Worm (Caenorhabditis elegans) whole organism, L2 larva: ENCODE data around the gene C01G12.9.

Experiments used
- C34F6.9 ChIP-seq: fragments of 150-350 bp; optimal IDR thresholded peaks from 2 replicates; lab custom pipeline; 2014; ENCODE audit warnings: missing biosample characterization, missing genetic modification characterization
- F13H6.1 ChIP-seq: sonication (generic microtip); optimal IDR thresholded peaks from 2 replicates; lab custom pipeline; 2016; ENCODE audit warnings: missing genetic modification characterization, missing compliant biosample characterization
- R02D3.7 ChIP-seq: fragments of 150-350 bp; optimal IDR thresholded peaks from 2 replicates; lab custom pipeline; 2014; ENCODE audit warnings: missing biosample characterization, missing genetic modification characterization
- Y55F3AM.14 ChIP-seq: fragments of 200-800 bp; sonication (Bioruptor generic); optimal IDR thresholded peaks from 2 replicates; lab custom pipeline; 2018; ENCODE audit warnings: mild to moderate bottlenecking, missing genetic modification characterization, missing compliant biosample characterization
- alr-1 ChIP-seq: fragments of 150-350 bp; optimal IDR thresholded peaks from 2 replicates; lab custom pipeline; 2014; ENCODE audit warnings: missing biosample characterization, missing genetic modification characterization
- aly-2 ChIP-seq: fragments of 150-350 bp; optimal IDR thresholded peaks from 2 replicates; lab custom pipeline; 2014; ENCODE audit warnings: missing biosample characterization, missing genetic modification characterization
- ama-1 ChIP-seq: fragments of 150-350 bp; optimal IDR thresholded peaks from 2 replicates; lab custom pipeline; 2018; ENCODE audit warnings: inconsistent platforms
- blmp-1 ChIP-seq: sonication (generic microtip); optimal IDR thresholded peaks from 2 replicates; lab custom pipeline; 2017; ENCODE audit warnings: missing genetic modification characterization, mild to moderate bottlenecking, missing compliant biosample characterization, antibody characterized with exemption, moderate library complexity; ENCODE audit not compliant: insufficient read depth
- ceh-16 ChIP-seq: fragments of 150-350 bp; optimal IDR thresholded peaks from 2 replicates; lab custom pipeline; 2014; ENCODE audit warnings: missing biosample characterization, missing genetic modification characterization
- ceh-82 ChIP-seq: fragments of 150-350 bp; optimal IDR thresholded peaks from 2 replicates; lab custom pipeline; 2014; ENCODE audit warnings: missing biosample characterization, missing genetic modification characterization
- crh-2 ChIP-seq: sonication (generic microtip); optimal IDR thresholded peaks from 2 replicates; lab custom pipeline; 2017; ENCODE audit warnings: missing biosample characterization, missing genetic modification characterization
- dmd-4 ChIP-seq: sonication (generic microtip); optimal IDR thresholded peaks from 2 replicates; lab custom pipeline; 2017; ENCODE audit warnings: missing biosample characterization, missing genetic modification characterization
- egl-27 ChIP-seq: sonication (generic microtip); optimal IDR thresholded peaks from 3 replicates; lab custom pipeline; 2017; ENCODE audit warnings: missing biosample characterization, missing genetic modification reagents, missing genetic modification characterization
- elt-1 ChIP-seq: fragments of 150-350 bp; optimal IDR thresholded peaks from 2 replicates; lab custom pipeline; 2014; ENCODE audit warnings: missing biosample characterization, missing genetic modification characterization
- elt-3 ChIP-seq: sonication (generic microtip); optimal IDR thresholded peaks from 2 replicates; lab custom pipeline; 2017; ENCODE audit warnings: missing biosample characterization, missing genetic modification characterization
- fos-1 ChIP-seq: fragments of 150-350 bp; optimal IDR thresholded peaks from 2 replicates; lab custom pipeline; 2014; ENCODE audit warnings: missing biosample characterization, missing genetic modification characterization
- gmeb-1 ChIP-seq: fragments of 150-350 bp; optimal IDR thresholded peaks from 2 replicates; lab custom pipeline; 2014; ENCODE audit warnings: missing biosample characterization, missing genetic modification characterization
- lin-11 ChIP-seq: fragments of 150-350 bp; sonication (generic microtip); optimal IDR thresholded peaks from 2 replicates; lab custom pipeline; 2014; ENCODE audit warnings: missing biosample characterization, missing genetic modification characterization, inconsistent platforms, mixed read lengths
- lin-39 ChIP-seq: fragments of 150-350 bp; optimal IDR thresholded peaks from 2 replicates; lab custom pipeline; 2014; ENCODE audit warnings: missing biosample characterization, missing genetic modification reagents, missing genetic modification characterization
- lsy-2 ChIP-seq, 2 experiments: fragments of 150-350 bp in 1 of 2; sonication (generic microtip) in 1 of 2; optimal IDR thresholded peaks; 2 replicates each; lab custom pipeline; 2014 to 2017; ENCODE audit warnings: missing biosample characterization in 2 of 2, missing genetic modification characterization in 2 of 2
- mab-5 ChIP-seq: fragments of 150-350 bp; optimal IDR thresholded peaks from 2 replicates; lab custom pipeline; 2014; ENCODE audit warnings: missing biosample characterization, missing genetic modification characterization
- mbf-1 ChIP-seq: sonication (generic microtip); optimal IDR thresholded peaks from 2 replicates; lab custom pipeline; 2017; ENCODE audit warnings: missing biosample characterization, missing genetic modification characterization
- mdl-1 ChIP-seq, 2 experiments: fragments of 150-350 bp in 1 of 2; sonication (generic microtip) in 1 of 2; optimal IDR thresholded peaks; 2 replicates each; lab custom pipeline; 2017; ENCODE audit warnings: missing biosample characterization in 2 of 2, missing genetic modification characterization in 2 of 2
- nhr-11 ChIP-seq: fragments of 150-350 bp; optimal IDR thresholded peaks from 2 replicates; lab custom pipeline; 2014; ENCODE audit warnings: missing biosample characterization, missing genetic modification characterization
- nhr-12 ChIP-seq: fragments of 150-350 bp; optimal IDR thresholded peaks from 2 replicates; lab custom pipeline; 2014; ENCODE audit warnings: missing biosample characterization, missing genetic modification characterization
- nhr-129 ChIP-seq: fragments of 150-350 bp; optimal IDR thresholded peaks from 2 replicates; lab custom pipeline; 2014; ENCODE audit warnings: missing biosample characterization, missing genetic modification characterization
- nhr-21 ChIP-seq: fragments of 150-350 bp; optimal IDR thresholded peaks from 2 replicates; lab custom pipeline; 2014; ENCODE audit warnings: missing biosample characterization, missing genetic modification characterization
- nhr-23 ChIP-seq: fragments of 150-350 bp; optimal IDR thresholded peaks from 2 replicates; lab custom pipeline; 2014; ENCODE audit warnings: missing biosample characterization, missing genetic modification reagents, missing genetic modification characterization
- nhr-237 ChIP-seq: fragments of 150-350 bp; optimal IDR thresholded peaks from 2 replicates; lab custom pipeline; 2014; ENCODE audit warnings: missing biosample characterization, missing genetic modification characterization
- nhr-25 ChIP-seq: fragments of 150-350 bp; sonication (generic microtip); optimal IDR thresholded peaks from 3 replicates; lab custom pipeline; 2014; ENCODE audit warnings: missing biosample characterization, missing genetic modification characterization
- nhr-6 ChIP-seq: fragments of 150-350 bp; optimal IDR thresholded peaks from 2 replicates; lab custom pipeline; 2014; ENCODE audit warnings: missing biosample characterization, missing genetic modification characterization
- nhr-77 ChIP-seq: fragments of 150-350 bp; optimal IDR thresholded peaks from 2 replicates; lab custom pipeline; 2014; ENCODE audit warnings: missing biosample characterization, missing genetic modification characterization
- peb-1 ChIP-seq: fragments of 150-350 bp; optimal IDR thresholded peaks from 2 replicates; lab custom pipeline; 2014; ENCODE audit warnings: missing biosample characterization, missing genetic modification characterization
- sem-4 ChIP-seq: fragments of 150-350 bp; optimal IDR thresholded peaks from 2 replicates; lab custom pipeline; 2014; ENCODE audit warnings: missing biosample characterization, missing genetic modification reagents, missing genetic modification characterization
- skn-1 ChIP-seq: sonication (generic microtip); optimal IDR thresholded peaks from 2 replicates; lab custom pipeline; 2017; ENCODE audit warnings: missing biosample characterization, missing genetic modification characterization
- sma-3 ChIP-seq: sonication (generic microtip); optimal IDR thresholded peaks from 2 replicates; lab custom pipeline; 2016; ENCODE audit warnings: missing genetic modification reagents, missing genetic modification characterization, missing compliant biosample characterization
- sma-9 ChIP-seq, 2 experiments: fragments of 150-350 bp in 1 of 2; sonication (generic microtip) in 1 of 2; optimal IDR thresholded peaks; 2 replicates each; lab custom pipeline; 2014 to 2016; ENCODE audit warnings: missing genetic modification characterization in 2 of 2, mild to moderate bottlenecking in 1 of 2, missing biosample characterization in 1 of 2, missing compliant biosample characterization in 1 of 2, missing genetic modification reagents in 1 of 2, moderate library complexity in 1 of 2
- snpc-4 ChIP-seq: fragments of 150-350 bp; optimal IDR thresholded peaks from 2 replicates; lab custom pipeline; 2014; ENCODE audit warnings: missing biosample characterization, missing genetic modification characterization
- unc-39 ChIP-seq: fragments of 150-350 bp; optimal IDR thresholded peaks from 2 replicates; lab custom pipeline; 2014; ENCODE audit warnings: missing biosample characterization, missing genetic modification characterization
- unc-55 ChIP-seq: fragments of 150-350 bp; sonication (generic microtip); optimal IDR thresholded peaks from 3 replicates; lab custom pipeline; 2014; ENCODE audit warnings: missing biosample characterization, missing genetic modification reagents, missing genetic modification characterization
- unc-62 ChIP-seq: fragments of 150-350 bp; optimal IDR thresholded peaks from 2 replicates; lab custom pipeline; 2014; ENCODE audit warnings: missing biosample characterization, missing genetic modification reagents, missing genetic modification characterization
- zag-1 ChIP-seq: fragments of 150-350 bp; optimal IDR thresholded peaks from 2 replicates; lab custom pipeline; 2014; ENCODE audit warnings: missing biosample characterization, missing genetic modification characterization
- ztf-1 ChIP-seq: fragments of 200-800 bp; sonication (Bioruptor generic); conservative IDR thresholded peaks from 2 replicates; pipeline ENCODE4 v1.3.6; 2022; ENCODE audit warnings: missing genetic modification characterization, missing compliant biosample characterization
- ztf-4 ChIP-seq: fragments of 150-350 bp; optimal IDR thresholded peaks from 2 replicates; lab custom pipeline; 2014; ENCODE audit warnings: missing biosample characterization, missing genetic modification characterization

Gene C01G12.9

DNA sequence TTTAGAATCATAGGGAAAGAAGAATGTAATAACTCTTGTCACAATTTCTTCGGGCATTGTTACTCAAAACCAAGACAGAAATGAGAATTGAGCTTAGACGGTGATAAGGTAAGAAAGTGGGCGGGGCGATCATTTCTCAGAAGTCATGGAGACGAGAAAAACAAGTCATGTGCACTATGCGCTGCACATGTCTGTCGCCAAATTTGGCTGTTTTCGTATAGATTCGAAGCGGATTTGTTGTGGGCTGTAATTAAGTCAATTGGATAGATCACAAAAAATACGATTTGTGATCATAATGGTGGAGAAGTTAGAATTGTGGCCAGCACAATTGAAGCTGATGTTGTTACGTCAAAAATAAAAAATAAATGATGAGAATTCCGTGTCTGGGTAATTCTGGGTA, 12.9 kb downstream of the C01G12.9 start, which contains the start of gene C01G12.7:
Gene C01G12.7 (minus strand): TSS at position 195 of the 400 bp plus-strand sequence.
- TF ChIP-seq nhr-77 (tag; lab: Kevin White, UChicago) (no peak), lin-11 (tag; lab: Kevin White, UChicago) (peak; percentile 26)

DNA sequence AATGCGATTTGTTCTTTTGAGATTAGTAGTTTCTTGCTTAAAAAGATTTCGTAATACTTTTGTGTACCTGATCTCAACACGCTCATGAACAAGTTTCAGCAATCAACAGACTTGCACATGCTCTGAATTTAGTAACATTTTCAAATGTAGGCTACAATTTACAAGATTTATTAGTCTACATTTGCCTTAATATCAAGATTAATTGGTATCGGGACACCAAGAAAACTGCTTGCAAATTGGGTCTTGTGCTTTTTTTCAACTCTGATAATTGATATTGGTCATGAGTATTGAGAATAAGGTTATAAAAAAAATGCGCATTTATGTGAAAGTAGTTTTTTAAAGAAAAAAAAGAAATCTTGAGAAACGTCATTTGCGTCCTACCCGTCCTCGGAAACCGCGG, 13.8 kb downstream of the C01G12.9 start:
- TF ChIP-seq ceh-16 (tag; lab: Kevin White, UChicago) (no peak), unc-39 (tag; lab: Kevin White, UChicago) (no peak), F13H6.1 (no peak), zag-1 (no peak), dmd-4 (tag; lab: Kevin White, UChicago) (no peak), ama-1 (lab: Kevin White, UChicago) (no peak)

DNA sequence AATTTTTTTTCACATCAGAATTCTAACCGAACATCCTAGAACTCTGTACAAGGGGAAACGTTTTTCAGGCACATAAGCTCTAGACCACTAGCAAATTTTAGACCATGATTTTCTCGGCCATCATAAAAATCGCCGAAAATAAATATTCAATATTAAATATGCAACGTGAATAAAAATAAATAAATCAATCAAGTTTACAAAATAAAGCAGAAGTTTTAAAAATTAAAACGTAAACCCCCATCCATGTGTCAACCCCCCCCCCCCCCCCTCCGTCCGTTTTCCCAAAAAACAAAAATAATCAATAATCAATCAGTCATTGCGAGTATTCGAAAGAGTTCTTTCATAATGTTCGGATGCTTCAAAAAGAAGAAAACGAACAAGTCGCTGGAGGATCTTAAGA, 14.5 kb downstream of the C01G12.9 start, which contains the start of gene catp-4:
Gene catp-4 (plus strand): TSS at position 301 of the 400 bp plus-strand sequence.
- TF ChIP-seq fos-1 (tag; lab: Kevin White, UChicago) (no peak), peb-1 (tag; lab: Kevin White, UChicago) (no peak), C34F6.9 (tag; lab: Kevin White, UChicago) (no peak), nhr-23 (no peak), lsy-2 (tag; optimal IDR thresholded peaks at IDR 0.05; lab: Kevin White, UChicago) (no peak), ztf-1 (no peak), F13H6.1 (no peak), skn-1 (tag; lab: Kevin White, UChicago) (no peak), nhr-25 (tag; lab: Kevin White, UChicago) (no peak), Y55F3AM.14 (no peak), dmd-4 (tag; lab: Kevin White, UChicago) (no peak), nhr-6 (tag; lab: Kevin White, UChicago) (no peak)

DNA sequence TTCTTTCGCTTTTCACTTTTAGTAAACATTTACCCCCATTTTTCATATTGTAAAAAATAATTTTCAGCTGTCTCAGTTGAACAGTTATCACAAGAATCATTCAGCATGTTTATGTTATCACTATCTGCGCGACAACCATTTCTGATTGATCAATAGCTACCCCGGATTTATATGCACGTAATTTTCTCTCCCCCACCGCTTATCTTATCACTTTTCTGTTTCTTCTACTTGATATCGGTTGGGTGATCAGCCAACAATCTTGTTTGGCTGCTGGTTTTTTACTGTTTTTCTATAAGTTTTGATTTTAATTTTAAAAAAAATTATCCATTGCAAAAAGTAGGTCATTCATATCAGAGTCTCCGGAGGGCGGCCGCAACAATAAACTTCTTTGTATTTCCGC, 19.0 kb downstream of the C01G12.9 start:
- TF ChIP-seq blmp-1 (tag; lab: Kevin White, UChicago), result no peak
- peak; percentile 2 for TF ChIP-seq nhr-21 (tag; lab: Kevin White, UChicago)
- TF ChIP-seq aly-2, result no peak
- TF ChIP-seq mdl-1 (tag; optimal IDR thresholded peaks at IDR 0.05; lab: Kevin White, UChicago), result no peak
- peak; percentile 48 for TF ChIP-seq sma-9 (GFP tag; optimal IDR thresholded peaks at IDR 0.05; lab: Kevin White, UChicago)
- TF ChIP-seq sma-9 (tag; optimal IDR thresholded peaks at IDR 0.05; lab: Kevin White, UChicago), result no peak

DNA sequence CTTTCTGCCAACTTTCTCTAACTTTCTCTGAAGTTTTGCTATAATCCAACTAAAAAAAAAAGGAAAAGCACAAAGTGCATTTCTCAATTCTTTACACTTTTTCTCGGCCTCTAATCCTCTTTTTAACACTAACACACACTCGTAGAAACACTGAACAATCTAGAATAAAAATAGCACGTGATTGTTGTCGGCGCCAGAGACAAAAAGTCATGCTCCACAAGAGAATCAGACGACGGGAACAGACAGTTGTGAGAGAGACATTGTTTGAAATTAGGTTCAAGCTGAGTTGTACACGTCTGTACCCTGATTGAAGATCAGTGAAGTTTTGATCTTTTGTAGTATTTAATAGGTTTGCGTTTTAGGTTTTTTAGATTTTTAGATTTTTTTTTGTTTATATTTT, 19.6 kb downstream of the C01G12.9 start:
- TF ChIP-seq ztf-4 (tag; lab: Kevin White, UChicago) (peak; percentile 68), nhr-11 (tag; lab: Kevin White, UChicago) (no peak), elt-1 (tag; lab: Kevin White, UChicago) (no peak), ztf-1 (no peak), mbf-1 (tag; lab: Kevin White, UChicago) (no peak), ceh-16 (tag; lab: Kevin White, UChicago) (no peak), nhr-129 (tag; lab: Kevin White, UChicago) (peak; percentile 91), nhr-237 (no peak), unc-39 (tag; lab: Kevin White, UChicago) (no peak), nhr-21 (tag; lab: Kevin White, UChicago) (no peak), nhr-6 (tag; lab: Kevin White, UChicago) (peak; percentile 45), lin-11 (tag; lab: Kevin White, UChicago) (no peak), sma-3 (peak; percentile 64), ama-1 (lab: Kevin White, UChicago) (peak; percentile 34), sem-4 (tag; lab: Kevin White, UChicago) (no peak), alr-1 (tag; lab: Kevin White, UChicago) (no peak), mab-5 (tag; lab: Kevin White, UChicago) (peak; percentile 20), fos-1 (tag; lab: Kevin White, UChicago) (peak; percentile 50), unc-55 (GFP tag; lab: Kevin White, UChicago) (no peak), nhr-12 (no peak), gmeb-1 (peak; percentile 49), sma-9 (GFP tag; optimal IDR thresholded peaks at IDR 0.05; lab: Kevin White, UChicago) (peak; percentile 89), sma-9 (tag; optimal IDR thresholded peaks at IDR 0.05; lab: Kevin White, UChicago) (no peak), mdl-1 (tag; optimal IDR thresholded peaks at IDR 0.05; lab: Kevin White, UChicago) (peak in 1 of 2 experiments; percentile 63), unc-62 (GFP tag; lab: Kevin White, UChicago) (no peak), lin-39 (tag; lab: Kevin White, UChicago) (no peak), crh-2 (tag; lab: Kevin White, UChicago) (peak; percentile 81), egl-27 (tag; lab: Kevin White, UChicago) (no peak), elt-3 (no peak), C34F6.9 (tag; lab: Kevin White, UChicago) (peak; percentile 78), snpc-4 (peak; percentile 34), blmp-1 (tag; lab: Kevin White, UChicago) (no peak), ceh-82 (tag; lab: Kevin White, UChicago) (no peak), dmd-4 (tag; lab: Kevin White, UChicago) (no peak), R02D3.7 (tag; lab: Kevin White, UChicago) (no peak), aly-2 (no peak)
